Worm (Caenorhabditis elegans) whole organism, L4/young adult: ENCODE data around the gene F27E5.3.

Source experiments
- W03F9.2 ChIP-seq: fragments of 150-350 bp; optimal IDR thresholded peaks from 2 replicates; lab custom pipeline; 2014; ENCODE audit warnings: missing biosample characterization, missing genetic modification characterization
- him-1 ChIP-seq: sonication (generic microtip); optimal IDR thresholded peaks from 2 replicates; lab custom pipeline; 2016; ENCODE audit warnings: missing genotype, missing genetic modification reagents, missing genetic modification characterization, missing compliant biosample characterization

DNA sequence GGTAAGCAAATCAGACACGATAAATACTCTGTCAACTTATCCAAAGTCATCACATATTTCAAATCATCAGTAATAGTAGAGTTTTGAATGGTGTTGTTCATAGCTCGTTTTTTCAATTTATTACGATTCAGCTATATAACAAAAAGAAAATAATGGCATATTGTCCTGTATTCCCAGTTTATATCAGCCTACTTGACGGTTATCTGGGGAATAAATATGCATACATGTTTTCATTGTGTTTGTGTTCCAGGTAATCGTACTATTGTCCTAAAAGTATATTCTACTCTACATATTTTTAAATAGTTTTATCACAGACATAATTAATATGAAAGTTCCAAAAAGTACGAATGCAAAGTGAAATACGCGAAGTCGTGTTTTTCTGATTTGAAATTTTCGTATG lies 43.8 kb upstream of the F27E5.3 start, which contains the start of gene srd-2:
- TF ChIP-seq him-1 (tag; lab: Kevin White, UChicago) (no peak), W03F9.2 (tag; lab: Kevin White, UChicago) (no peak)
